Worm (Caenorhabditis elegans): ENCODE data around the gene H01M10.1.

DNA sequence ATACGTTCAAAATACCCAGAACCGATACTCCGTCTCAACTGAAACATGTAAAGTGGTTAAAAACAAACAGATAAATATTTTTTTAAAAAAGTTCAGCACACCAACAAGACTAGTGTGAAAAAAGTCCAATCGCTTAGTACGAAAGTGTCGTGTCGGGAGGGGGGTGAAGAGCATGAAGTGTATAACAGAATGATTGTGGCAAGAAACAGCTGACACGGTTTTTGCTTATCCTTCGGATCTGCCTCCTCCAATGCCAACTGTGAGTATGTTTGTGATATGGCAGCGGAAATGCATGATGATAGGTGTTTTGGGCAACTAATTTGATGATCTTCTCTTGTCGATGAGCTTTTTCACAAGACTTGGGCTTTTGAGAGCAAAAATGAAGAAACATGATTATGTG, 39.9 kb upstream of the H01M10.1 start:
- TF ChIP-seq egl-27 (tag; optimal IDR thresholded peaks at IDR 0.05) (no peak), unc-130 (GFP tag; optimal IDR thresholded peaks at IDR 0.05) (no peak), ama-1 (optimal IDR thresholded peaks at IDR 0.05) (no peak), snpc-4 (tag; optimal IDR thresholded peaks at IDR 0.05) (no peak), hlh-11 (tag; optimal IDR thresholded peaks at IDR 0.05) (peak; percentile 32), mdl-1 (tag; optimal IDR thresholded peaks at IDR 0.05) (no peak), nhr-25 (tag; optimal IDR thresholded peaks at IDR 0.05; ENCODE audit: borderline replicate concordance, insufficient read depth) (no peak), F10B5.3 (tag; optimal IDR thresholded peaks at IDR 0.05) (no peak), dmd-8 (GFP tag; IDR thresholded peaks at IDR 0.05) (no peak), zag-1 (tag; optimal IDR thresholded peaks at IDR 0.05) (no peak), fos-1 (tag; optimal IDR thresholded peaks at IDR 0.05) (no peak), Y48G9A.11 (GFP tag; IDR thresholded peaks at IDR 0.05) (no peak)
